Fruit fly (Drosophila melanogaster): Measurements from ENCODE around the gene ND-42.

Gene ND-42

dm6 chr3R:22034160-22034742, 6.7 kb downstream of the ND-42 start, which contains the start of the genes CG45099, CG6015, pit and Fadd (continued):
- TF ChIP-seq CG17829 (tag; optimal IDR thresholded peaks at IDR 0.05) = peak; percentile 37
- no peak for TF ChIP-seq Lpt (GFP tag; optimal IDR thresholded peaks at IDR 0.05)
- TF ChIP-seq dmrt99B (tag; optimal IDR thresholded peaks at IDR 0.05) = no peak
- TF ChIP-seq CG11093 (GFP tag; IDR thresholded peaks at IDR 0.05) = no peak
- peak; percentile 11 for TF ChIP-seq Abd-B (GFP tag; optimal IDR thresholded peaks at IDR 0.05)
- peak in 1 of 2 experiments; percentile 66 for TF ChIP-seq Pdp1 (GFP tag; optimal IDR thresholded peaks at IDR 0.05)
- no peak for TF ChIP-seq Atf-2 (GFP tag; optimal IDR thresholded peaks at IDR 0.05)
- no peak for TF ChIP-seq CG43689 (GFP tag; IDR thresholded peaks at IDR 0.05)
- no peak for TF ChIP-seq org-1 (GFP tag; optimal IDR thresholded peaks at IDR 0.05)
- TF ChIP-seq CG6689 (GFP tag; IDR thresholded peaks at IDR 0.05) = peak; percentile 54
- TF ChIP-seq ab (GFP tag; optimal IDR thresholded peaks at IDR 0.05) = no peak
- no peak for TF ChIP-seq CkIIα-i1 (GFP tag; IDR thresholded peaks at IDR 0.05)
- TF ChIP-seq sob (GFP tag; IDR thresholded peaks at IDR 0.05) = no peak
- no peak for TF ChIP-seq mld (GFP tag; IDR thresholded peaks at IDR 0.05; ENCODE audit: partially characterized antibody)
- no peak for TF ChIP-seq odd (GFP tag; optimal IDR thresholded peaks at IDR 0.05)
- no peak for TF ChIP-seq CG4730 (GFP tag; IDR thresholded peaks at IDR 0.05)
- TF ChIP-seq crp (GFP tag; optimal IDR thresholded peaks at IDR 0.05) = no peak
- TF ChIP-seq CG10209 (GFP tag; optimal IDR thresholded peaks at IDR 0.05) = no peak
- no peak for TF ChIP-seq shn (GFP tag; optimal IDR thresholded peaks at IDR 0.05)
- peak; percentile 41; the same call in 1 of the 2 replicates for TF ChIP-seq E2f2 (GFP tag; IDR thresholded peaks at IDR 0.05)
- TF ChIP-seq Meics (GFP tag; optimal IDR thresholded peaks at IDR 0.05) = no peak
- no peak for TF ChIP-seq Taf1 (GFP tag; IDR thresholded peaks at IDR 0.05)
- TF ChIP-seq ewg (GFP tag; optimal IDR thresholded peaks at IDR 0.05) = no peak
- TF ChIP-seq C15 (GFP tag; IDR thresholded peaks at IDR 0.05) = no peak
- TF ChIP-seq CG1602 (GFP tag; optimal IDR thresholded peaks at IDR 0.05) = no peak
- TF ChIP-seq CG18764 (GFP tag; optimal IDR thresholded peaks at IDR 0.05) = no peak
- TF ChIP-seq CG10959 (GFP tag; IDR thresholded peaks at IDR 0.05) = no peak
- TF ChIP-seq sima (GFP tag; optimal IDR thresholded peaks at IDR 0.05) = no peak
- TF ChIP-seq lab (GFP tag; optimal IDR thresholded peaks at IDR 0.05) = no peak
- TF ChIP-seq bowl (GFP tag; IDR thresholded peaks at IDR 0.05) = no peak
- no peak for TF ChIP-seq CG7357 (GFP tag; IDR thresholded peaks at IDR 0.05)
- TF ChIP-seq Sox100B (GFP tag; optimal IDR thresholded peaks at IDR 0.05) = no peak
- TF ChIP-seq Rfx (GFP tag; IDR thresholded peaks at IDR 0.05) = no peak
- no peak for TF ChIP-seq CG9817 (tag; optimal IDR thresholded peaks at IDR 0.05)
- TF ChIP-seq wor (GFP tag; IDR thresholded peaks at IDR 0.05) = no peak
- TF ChIP-seq Nf-YC (tag; optimal IDR thresholded peaks at IDR 0.05) = no peak
- TF ChIP-seq CG14710 (tag; optimal IDR thresholded peaks at IDR 0.05) = peak; percentile 57
- peak; percentile 34 for TF ChIP-seq MESR4 (GFP tag; optimal IDR thresholded peaks at IDR 0.05)
- peak; percentile 62 for TF ChIP-seq trem (tag; optimal IDR thresholded peaks at IDR 0.05)
- no peak for TF ChIP-seq klu (GFP tag; IDR thresholded peaks at IDR 0.05)
- no peak for TF ChIP-seq CG1832 (GFP tag; optimal IDR thresholded peaks at IDR 0.05)
- TF ChIP-seq lilli (GFP tag; optimal IDR thresholded peaks at IDR 0.05) = no peak
- no peak for TF ChIP-seq tna (GFP tag; IDR thresholded peaks at IDR 0.05; ENCODE audit: partially characterized antibody)
- TF ChIP-seq D19A (tag; optimal IDR thresholded peaks at IDR 0.05) = no peak
- TF ChIP-seq Bgb (GFP tag; IDR thresholded peaks at IDR 0.05; ENCODE audit: partially characterized antibody) = peak; percentile 60
- TF ChIP-seq pan (optimal IDR thresholded peaks at IDR 0.05) = no peak
- no peak for TF ChIP-seq pan (GFP tag; optimal IDR thresholded peaks at IDR 0.05 in 1 of 2, IDR thresholded peaks at IDR 0.05 in 1 of 2)
- TF ChIP-seq CG33557 (GFP tag; optimal IDR thresholded peaks at IDR 0.05) = no peak
- no peak for TF ChIP-seq CG12071 (GFP tag; optimal IDR thresholded peaks at IDR 0.05)
- TF ChIP-seq Six4 (GFP tag; optimal IDR thresholded peaks at IDR 0.05) = no peak
- no peak for TF ChIP-seq Dfd (GFP tag; optimal IDR thresholded peaks at IDR 0.05)

Data from whole organism, embryonic.